Fruit fly (Drosophila melanogaster) whole organism, prepupa: ENCODE data around the gene Usp1.
A peak's percentile ranks its signal among the peaks of the same experiment; 100 is the strongest.

Source experiments
- CG10631 ChIP-seq: fragments of 200-800 bp; sonication (Bioruptor generic); optimal IDR thresholded peaks from 2 replicates; lab custom pipeline; 2016; ENCODE audit warnings: missing biosample characterization, missing genetic modification characterization
- CG10669 ChIP-seq: fragments of 200-800 bp; sonication (Bioruptor generic); optimal IDR thresholded peaks from 3 replicates; lab custom pipeline; 2018; ENCODE audit warnings: missing biosample characterization, mild to moderate bottlenecking, missing genetic modification characterization, moderate library complexity
- CG11294 ChIP-seq: fragments of 200-800 bp; sonication (Bioruptor generic); IDR thresholded peaks from 2 replicates; pipeline ENCODE4 v1.3.6; 2022; ENCODE audit warnings: missing biosample characterization, missing genetic modification characterization
- CG11762 ChIP-seq: fragments of 200-800 bp; sonication (Bioruptor generic); optimal IDR thresholded peaks from 3 replicates; lab custom pipeline; 2016; ENCODE audit warnings: missing biosample characterization, missing genetic modification characterization; ENCODE audit not compliant: insufficient read depth
- CG1621 ChIP-seq: fragments of 200-800 bp; sonication (Bioruptor generic); optimal IDR thresholded peaks from 3 replicates; lab custom pipeline; 2018; ENCODE audit warnings: missing biosample characterization, mild to moderate bottlenecking, missing genetic modification characterization
- CG3032 ChIP-seq: fragments of 200-800 bp; optimal IDR thresholded peaks from 2 replicates; lab custom pipeline; 2019; ENCODE audit warnings: missing biosample characterization, mild to moderate bottlenecking, missing genetic modification characterization, moderate library complexity
- CG31627 ChIP-seq: fragments of 200-800 bp; sonication (Bioruptor generic); optimal IDR thresholded peaks from 3 replicates; lab custom pipeline; 2016; ENCODE audit warnings: missing biosample characterization, missing genetic modification characterization
- CG32006 ChIP-seq: fragments of 200-800 bp; sonication (Bioruptor generic); optimal IDR thresholded peaks from 3 replicates; lab custom pipeline; 2017; ENCODE audit warnings: missing biosample characterization, mild to moderate bottlenecking, missing genetic modification characterization
- CG6163 ChIP-seq: fragments of 200-800 bp; sonication (Bioruptor generic); IDR thresholded peaks from 3 replicates; pipeline ENCODE4 v1.3.6; 2022; ENCODE audit warnings: missing biosample characterization, missing genetic modification characterization
- CG6792 ChIP-seq: fragments of 200-800 bp; sonication (Bioruptor generic); optimal IDR thresholded peaks from 3 replicates; lab custom pipeline; 2016; ENCODE audit warnings: missing biosample characterization, missing genetic modification characterization
- CG6808 ChIP-seq: fragments of 200-800 bp; sonication (Bioruptor generic); optimal IDR thresholded peaks from 3 replicates; lab custom pipeline; 2017; ENCODE audit warnings: missing biosample characterization, missing genetic modification characterization, mild to moderate bottlenecking, moderate library complexity, missing genetic modification reagents
- CG6854 ChIP-seq: fragments of 200-800 bp; sonication (Bioruptor generic); optimal IDR thresholded peaks from 2 replicates; lab custom pipeline; 2017; ENCODE audit warnings: missing biosample characterization, mild to moderate bottlenecking, missing genetic modification characterization
- CG7368 ChIP-seq: fragments of 200-800 bp; sonication (Bioruptor generic); optimal IDR thresholded peaks from 3 replicates; lab custom pipeline; 2016; ENCODE audit warnings: missing biosample characterization, missing genetic modification characterization
- CG8119 ChIP-seq: fragments of 200-800 bp; sonication (Bioruptor generic); IDR thresholded peaks from 3 replicates; pipeline ENCODE4 v1.3.6; 2022; ENCODE audit warnings: missing biosample characterization, missing genetic modification characterization
- CG8632 ChIP-seq: fragments of 200-800 bp; sonication (Bioruptor generic); optimal IDR thresholded peaks from 3 replicates; lab custom pipeline; 2016; ENCODE audit warnings: missing biosample characterization, missing genetic modification characterization
- CG9139 ChIP-seq: fragments of 200-800 bp; sonication (Bioruptor generic); optimal IDR thresholded peaks from 3 replicates; lab custom pipeline; 2017; ENCODE audit warnings: missing biosample characterization, mild to moderate bottlenecking, missing genetic modification characterization
- Eip75B ChIP-seq: fragments of 200-800 bp; sonication (Bioruptor generic); optimal IDR thresholded peaks from 3 replicates; lab custom pipeline; 2016; ENCODE audit warnings: missing biosample characterization, missing genetic modification characterization
- Eip78C ChIP-seq: fragments of 200-800 bp; sonication (Bioruptor generic); peaks from one replicate; lab custom pipeline; 2016; ENCODE audit warnings: missing biosample characterization, missing genetic modification characterization
- Eip93F ChIP-seq: fragments of 200-800 bp; sonication (Bioruptor generic); optimal IDR thresholded peaks from 2 replicates; lab custom pipeline; 2016; ENCODE audit warnings: missing biosample characterization, mild to moderate bottlenecking, missing genetic modification characterization
- Ets21C ChIP-seq: fragments of 200-800 bp; sonication (Bioruptor generic); optimal IDR thresholded peaks from 3 replicates; lab custom pipeline; 2016; ENCODE audit warnings: missing biosample characterization, missing genetic modification characterization
- Ets96B ChIP-seq: fragments of 200-800 bp; optimal IDR thresholded peaks from 2 replicates; lab custom pipeline; 2019; ENCODE audit warnings: missing biosample characterization, mild to moderate bottlenecking, missing genetic modification characterization, moderate library complexity
- Gug ChIP-seq: fragments of 200-800 bp; sonication (Bioruptor generic); IDR thresholded peaks from 2 replicates; pipeline ENCODE4 v1.3.6; 2022; ENCODE audit warnings: missing biosample characterization, missing genetic modification characterization
- Hr38 ChIP-seq: sonication (Bioruptor generic); optimal IDR thresholded peaks from 2 replicates; lab custom pipeline; 2016; ENCODE audit warnings: missing biosample characterization, missing genetic modification characterization
- Hr4 ChIP-seq: fragments of 200-800 bp; sonication (Bioruptor generic); optimal IDR thresholded peaks from 3 replicates; lab custom pipeline; 2016; ENCODE audit warnings: missing biosample characterization, missing genetic modification characterization
- Lpt ChIP-seq: fragments of 200-800 bp; sonication (Bioruptor generic); optimal IDR thresholded peaks from 3 replicates; lab custom pipeline; 2016; ENCODE audit warnings: missing biosample characterization, missing genetic modification characterization
- Smox ChIP-seq: fragments of 200-800 bp; sonication (Bioruptor generic); optimal IDR thresholded peaks from 3 replicates; lab custom pipeline; 2016; ENCODE audit warnings: missing biosample characterization, missing genetic modification characterization
- Sox14 ChIP-seq: fragments of 200-800 bp; sonication (Bioruptor generic); optimal IDR thresholded peaks from 3 replicates; lab custom pipeline; 2016; ENCODE audit warnings: missing biosample characterization, missing genetic modification characterization
- Sox15 ChIP-seq: fragments of 200-800 bp; sonication (Bioruptor generic); optimal IDR thresholded peaks from 3 replicates; lab custom pipeline; 2016; ENCODE audit warnings: missing biosample characterization, missing genetic modification characterization
- achi ChIP-seq: fragments of 200-800 bp; sonication (Bioruptor generic); optimal IDR thresholded peaks from 3 replicates; lab custom pipeline; 2016; ENCODE audit warnings: missing biosample characterization, missing genetic modification characterization
- dsx ChIP-seq: fragments of 200-800 bp; optimal IDR thresholded peaks from 3 replicates; lab custom pipeline; 2019; ENCODE audit warnings: missing biosample characterization, mild to moderate bottlenecking, missing genetic modification characterization, moderate library complexity; ENCODE audit not compliant: poor library complexity, severe bottlenecking
- lz ChIP-seq: fragments of 200-800 bp; sonication (Bioruptor generic); optimal IDR thresholded peaks from 3 replicates; lab custom pipeline; 2016; ENCODE audit warnings: missing biosample characterization, missing genetic modification characterization
- salr ChIP-seq, 2 experiments: fragments of 200-800 bp; sonication (Bioruptor generic); optimal IDR thresholded peaks; 3 replicates each; lab custom pipeline; 2016 to 2018; ENCODE audit warnings: missing biosample characterization in 2 of 2, missing genetic modification characterization in 2 of 2, mild to moderate bottlenecking in 1 of 2
- ss ChIP-seq, 2 experiments: fragments of 200-800 bp; sonication (Bioruptor generic); optimal IDR thresholded peaks; 2 replicates in 1 of 2; 3 replicates in 1 of 2; lab custom pipeline; 2017 to 2018; ENCODE audit warnings: mild to moderate bottlenecking in 2 of 2, missing biosample characterization in 2 of 2, missing genetic modification characterization in 2 of 2, moderate library complexity in 1 of 2
- svp ChIP-seq: fragments of 200-800 bp; sonication (Bioruptor generic); peaks from one replicate; lab custom pipeline; 2016; ENCODE audit warnings: missing biosample characterization, missing genetic modification characterization
- topi ChIP-seq: fragments of 200-800 bp; sonication (Bioruptor generic); optimal IDR thresholded peaks from 3 replicates; lab custom pipeline; 2016; ENCODE audit warnings: missing biosample characterization, missing genetic modification characterization

Gene Usp1

dm6 chr3R:29256811-29257439, 28.0 kb downstream of the Usp1 start (continued):
- TF ChIP-seq CG32006 (GFP tag; lab: Kevin White, UChicago) (peak; percentile 22), Hr38 (GFP tag; lab: Kevin White, UChicago) (no peak), CG11762 (peak; percentile 58), Ets21C (GFP tag; lab: Kevin White, UChicago) (peak; percentile 31), salr (GFP tag; optimal IDR thresholded peaks at IDR 0.05; lab: Kevin White, UChicago) (peak; percentile 3 to 42), Eip93F (no peak), CG8119 (GFP tag; lab: Robert Waterston, UW) (0 out of 3 replicates have a peak, but pooled peaks have one; percentile 38), CG8632 (peak; percentile 72), CG3032 (tag; lab: Kevin White, UChicago) (peak; percentile 86), CG1621 (peak; percentile 72), Sox15 (GFP tag; lab: Kevin White, UChicago) (peak; percentile 45), Smox (GFP tag; lab: Kevin White, UChicago) (peak; percentile 60), topi (GFP tag; lab: Kevin White, UChicago) (peak; percentile 71), CG6792 (GFP tag; lab: Kevin White, UChicago) (peak; percentile 48), Gug (GFP tag; lab: Robert Waterston, UW) (no peak), CG9139 (GFP tag; lab: Kevin White, UChicago) (peak; percentile 7)

- TF ChIP-seq ss (GFP tag; optimal IDR thresholded peaks at IDR 0.05; lab: Kevin White, UChicago) (peak; percentile 10 to 71), CG6808 (peak; percentile 35), topi (GFP tag; lab: Kevin White, UChicago) (no peak), Eip78C (GFP tag; lab: Kevin White, UChicago) (peak; percentile 44), CG10631 (GFP tag; lab: Kevin White, UChicago) (no peak), CG6163 (GFP tag; lab: Robert Waterston, UW) (0 out of 3 replicates have a peak, but pooled peaks have one; percentile 27), dsx (GFP tag; lab: Kevin White, UChicago) (peak; percentile 66)
- TF ChIP-seq, all 60 proteins: peak for 5
Measured at dm6 chr3R:29257890-29258691, 29.1 kb downstream of the Usp1 start.

- TF ChIP-seq Ets96B (peak; percentile 14), Hr4 (GFP tag; lab: Kevin White, UChicago) (no peak), CG7368 (GFP tag; lab: Kevin White, UChicago) (no peak), Sox14 (GFP tag; lab: Kevin White, UChicago) (no peak), topi (GFP tag; lab: Kevin White, UChicago) (no peak), svp (peak; percentile 10), Eip78C (GFP tag; lab: Kevin White, UChicago) (peak; percentile 13)
Measured at dm6 chr3R:29259466-29260132, 30.6 kb downstream of the Usp1 start.

- TF ChIP-seq CG6854 (GFP tag; lab: Kevin White, UChicago), result no peak
- TF ChIP-seq CG3032 (tag; lab: Kevin White, UChicago), result no peak
- no peak for TF ChIP-seq CG10669 (GFP tag; lab: Kevin White, UChicago)
- no peak for TF ChIP-seq Smox (GFP tag; lab: Kevin White, UChicago)
- no peak for TF ChIP-seq svp
- no peak for TF ChIP-seq CG6808
- no peak for TF ChIP-seq topi (GFP tag; lab: Kevin White, UChicago)
- no peak for TF ChIP-seq achi (GFP tag; lab: Kevin White, UChicago)
- TF ChIP-seq Ets96B, result no peak
- TF ChIP-seq Sox14 (GFP tag; lab: Kevin White, UChicago), result no peak
- TF ChIP-seq lz (GFP tag; lab: Kevin White, UChicago), result no peak
- no peak for TF ChIP-seq salr (GFP tag; optimal IDR thresholded peaks at IDR 0.05; lab: Kevin White, UChicago)
- TF ChIP-seq Lpt (GFP tag; lab: Kevin White, UChicago), result no peak
- TF ChIP-seq Eip93F, result no peak
- TF ChIP-seq CG11294 (GFP tag; lab: Robert Waterston, UW), result no peak
- no peak for TF ChIP-seq CG31627 (GFP tag; lab: Kevin White, UChicago)
- no peak for TF ChIP-seq Ets21C (GFP tag; lab: Kevin White, UChicago)
- no peak for TF ChIP-seq Eip75B
- TF ChIP-seq, all 60 proteins: peak for 0
Measured at dm6 chr3R:29262481-29262880, 33.5 kb downstream of the Usp1 start.
